Worm (Caenorhabditis elegans) whole organism, L1 larva: ENCODE data around the gene H34I24.2.

Experiments used
- C16A3.4 ChIP-seq: fragments of 150-350 bp; optimal IDR thresholded peaks from 2 replicates; lab custom pipeline; 2014; ENCODE audit warnings: missing biosample characterization, missing genetic modification characterization
- C34B4.2 ChIP-seq: sonication (generic microtip); optimal IDR thresholded peaks from 2 replicates; lab custom pipeline; 2017; ENCODE audit warnings: mild to moderate bottlenecking, missing genetic modification characterization, missing compliant biosample characterization
- F16B12.6 ChIP-seq: fragments of 150-350 bp; optimal IDR thresholded peaks from 2 replicates; lab custom pipeline; 2014; ENCODE audit warnings: missing biosample characterization, missing genetic modification characterization
- Y116A8C.19 ChIP-seq: sonication (generic microtip); optimal IDR thresholded peaks from 2 replicates; lab custom pipeline; 2016; ENCODE audit warnings: missing compliant biosample characterization, missing genetic modification characterization, borderline replicate concordance
- alr-1 ChIP-seq: fragments of 200-800 bp; sonication (Bioruptor generic); optimal IDR thresholded peaks from 2 replicates; lab custom pipeline; 2018; ENCODE audit warnings: borderline replicate concordance, mild to moderate bottlenecking, missing genetic modification characterization, missing compliant biosample characterization
- aly-2 ChIP-seq: fragments of 150-350 bp; optimal IDR thresholded peaks from 2 replicates; lab custom pipeline; 2014; ENCODE audit warnings: missing biosample characterization, missing genetic modification characterization
- blmp-1 ChIP-seq: fragments of 150-350 bp; optimal IDR thresholded peaks from 2 replicates; lab custom pipeline; 2014; ENCODE audit warnings: missing biosample characterization, missing genetic modification characterization
- ceh-82 ChIP-seq, 3 experiments: fragments of 150-350 bp in 1 of 3; sonication (generic microtip) in 2 of 3; optimal IDR thresholded peaks; 2 replicates each; lab custom pipeline; 2014 to 2017; ENCODE audit warnings: missing biosample characterization in 3 of 3, missing genetic modification characterization in 3 of 3
- ceh-88 ChIP-seq: fragments of 200-800 bp; sonication (Bioruptor generic); IDR thresholded peaks from 2 replicates; pipeline ENCODE4 v1.3.6; 2022; ENCODE audit warnings: missing genetic modification characterization, missing compliant biosample characterization
- ces-1 ChIP-seq: fragments of 150-350 bp; optimal IDR thresholded peaks from 2 replicates; lab custom pipeline; 2014; ENCODE audit warnings: missing biosample characterization, missing genetic modification reagents, missing genetic modification characterization
- dpl-1 ChIP-seq, 3 experiments: fragments of 150-350 bp in 2 of 3; sonication (generic microtip) in 1 of 3; optimal IDR thresholded peaks; 2 replicates each; lab custom pipeline; 2014 to 2017; ENCODE audit warnings: missing biosample characterization in 3 of 3, missing genetic modification characterization in 3 of 3, missing genetic modification reagents in 3 of 3
- dsc-1 ChIP-seq: sonication (generic microtip); optimal IDR thresholded peaks from 2 replicates; lab custom pipeline; 2016; ENCODE audit warnings: mild to moderate bottlenecking, missing genetic modification characterization, missing compliant biosample characterization
- efl-3 ChIP-seq: fragments of 200-800 bp; sonication (Bioruptor generic); optimal IDR thresholded peaks from 2 replicates; lab custom pipeline; 2018; ENCODE audit warnings: mild to moderate bottlenecking, missing genetic modification characterization, missing compliant biosample characterization
- elt-2 ChIP-seq: sonication (generic microtip); optimal IDR thresholded peaks from 2 replicates; lab custom pipeline; 2016; ENCODE audit warnings: missing genetic modification characterization, mild to moderate bottlenecking, inconsistent platforms, missing compliant biosample characterization, missing genetic modification reagents
- elt-3 ChIP-seq, 6 experiments: fragments of 150-350 bp in 1 of 6; sonication (generic microtip); optimal IDR thresholded peaks; 2 replicates each; lab custom pipeline; 2017 to 2018; ENCODE audit warnings: missing biosample characterization in 6 of 6, missing genetic modification characterization in 6 of 6, inconsistent platforms in 1 of 6
- fkh-10 ChIP-seq: sonication (generic microtip); optimal IDR thresholded peaks from 2 replicates; lab custom pipeline; 2017; ENCODE audit warnings: missing biosample characterization, missing genetic modification reagents, missing genetic modification characterization
- fkh-8 ChIP-seq: sonication (generic microtip); optimal IDR thresholded peaks from 2 replicates; lab custom pipeline; 2016; ENCODE audit warnings: mild to moderate bottlenecking, missing genetic modification characterization, missing compliant biosample characterization
- fos-1 ChIP-seq: fragments of 150-350 bp; optimal IDR thresholded peaks from 2 replicates; lab custom pipeline; 2014; ENCODE audit warnings: missing biosample characterization, missing genetic modification characterization
- grh-1 ChIP-seq: fragments of 200-800 bp; sonication (Bioruptor generic); IDR thresholded peaks from 2 replicates; pipeline ENCODE4 v1.3.6; 2022; ENCODE audit warnings: missing genetic modification reagents, missing genetic modification characterization, missing compliant biosample characterization
- hlh-17 ChIP-seq: fragments of 200-800 bp; sonication (Bioruptor generic); optimal IDR thresholded peaks from 2 replicates; lab custom pipeline; 2018; ENCODE audit warnings: missing genetic modification characterization, mild to moderate bottlenecking, missing compliant biosample characterization, moderate library complexity, borderline replicate concordance
- hpl-2 ChIP-seq: fragments of 150-350 bp; optimal IDR thresholded peaks from 2 replicates; lab custom pipeline; 2014; ENCODE audit warnings: missing biosample characterization, missing genetic modification reagents, missing genetic modification characterization
- irx-1 ChIP-seq: sonication (generic microtip); optimal IDR thresholded peaks from 2 replicates; lab custom pipeline; 2016; ENCODE audit warnings: missing genetic modification characterization, missing compliant biosample characterization
- jun-1 ChIP-seq: fragments of 150-350 bp; optimal IDR thresholded peaks from 2 replicates; lab custom pipeline; 2014; ENCODE audit warnings: missing biosample characterization, missing genetic modification reagents, missing genetic modification characterization
- lin-13 ChIP-seq: fragments of 150-350 bp; optimal IDR thresholded peaks from 2 replicates; lab custom pipeline; 2014; ENCODE audit warnings: missing biosample characterization, missing genetic modification reagents, missing genetic modification characterization
- lin-15B ChIP-seq: fragments of 150-350 bp; sonication (generic microtip); optimal IDR thresholded peaks from 3 replicates; lab custom pipeline; 2014; ENCODE audit warnings: missing biosample characterization, missing genetic modification characterization
- lin-35 ChIP-seq, 2 experiments: fragments of 150-350 bp; optimal IDR thresholded peaks; 2 replicates each; lab custom pipeline; 2014; ENCODE audit warnings: missing biosample characterization in 2 of 2, missing genetic modification characterization in 2 of 2, missing genetic modification reagents in 2 of 2
- lin-39 ChIP-seq: fragments of 150-350 bp; optimal IDR thresholded peaks from 2 replicates; lab custom pipeline; 2014; ENCODE audit warnings: missing biosample characterization, missing genetic modification reagents, missing genetic modification characterization
- lsy-2 ChIP-seq, 2 experiments: fragments of 150-350 bp; optimal IDR thresholded peaks; 2 replicates each; lab custom pipeline; 2014; ENCODE audit warnings: missing biosample characterization in 2 of 2, missing genetic modification characterization in 2 of 2
- mab-9 ChIP-seq: fragments of 200-800 bp; sonication (Bioruptor generic); IDR thresholded peaks from 2 replicates; pipeline ENCODE4 v1.3.6; 2022; ENCODE audit warnings: missing genetic modification reagents, missing genetic modification characterization, missing compliant biosample characterization
- mep-1 ChIP-seq: fragments of 150-350 bp; optimal IDR thresholded peaks from 2 replicates; lab custom pipeline; 2014; ENCODE audit warnings: missing biosample characterization, missing genetic modification characterization
- nhr-11 ChIP-seq: fragments of 150-350 bp; optimal IDR thresholded peaks from 2 replicates; lab custom pipeline; 2014; ENCODE audit warnings: missing biosample characterization, missing genetic modification characterization
- nhr-12 ChIP-seq: sonication (generic microtip); optimal IDR thresholded peaks from 2 replicates; lab custom pipeline; 2017; ENCODE audit warnings: missing biosample characterization, missing genetic modification characterization
- nhr-19 ChIP-seq: fragments of 200-800 bp; sonication (Bioruptor generic); conservative IDR thresholded peaks from 2 replicates; pipeline ENCODE4 v1.3.6; 2022; ENCODE audit warnings: missing genetic modification characterization, missing compliant biosample characterization
- nhr-20 ChIP-seq: sonication (generic microtip); optimal IDR thresholded peaks from 2 replicates; lab custom pipeline; 2016; ENCODE audit warnings: mild to moderate bottlenecking, missing genetic modification characterization, missing compliant biosample characterization
- nhr-47 ChIP-seq: sonication (generic microtip); optimal IDR thresholded peaks from 2 replicates; lab custom pipeline; 2016; ENCODE audit warnings: mild to moderate bottlenecking, missing genetic modification characterization, moderate library complexity, missing compliant biosample characterization
- nhr-71 ChIP-seq: sonication (generic microtip); optimal IDR thresholded peaks from 2 replicates; lab custom pipeline; 2016; ENCODE audit warnings: mild to moderate bottlenecking, missing genetic modification characterization, moderate library complexity, missing compliant biosample characterization
- nhr-85 ChIP-seq: sonication (generic microtip); peaks from one replicate; lab custom pipeline; 2016; ENCODE audit warnings: missing genetic modification characterization, inconsistent platforms, missing compliant biosample characterization
- nhr-90 ChIP-seq: sonication (generic microtip); optimal IDR thresholded peaks from 2 replicates; lab custom pipeline; 2016; ENCODE audit warnings: mild to moderate bottlenecking, missing genetic modification characterization, missing compliant biosample characterization; ENCODE audit not compliant: poor library complexity
- pag-3 ChIP-seq: sonication (generic microtip); optimal IDR thresholded peaks from 2 replicates; lab custom pipeline; 2017; ENCODE audit warnings: missing genetic modification characterization, mild to moderate bottlenecking, missing compliant biosample characterization, antibody characterized with exemption, borderline replicate concordance; ENCODE audit not compliant: insufficient read depth
- pax-3 ChIP-seq: fragments of 200-800 bp; sonication (Bioruptor generic); optimal IDR thresholded peaks from 2 replicates; lab custom pipeline; 2018; ENCODE audit warnings: mild to moderate bottlenecking, missing genetic modification characterization, moderate library complexity, missing compliant biosample characterization
- snpc-4 ChIP-seq: fragments of 150-350 bp; optimal IDR thresholded peaks from 2 replicates; lab custom pipeline; 2014; ENCODE audit warnings: missing biosample characterization, missing genetic modification characterization
- snu-23 ChIP-seq: sonication (generic microtip); optimal IDR thresholded peaks from 2 replicates; lab custom pipeline; 2016; ENCODE audit warnings: missing genetic modification characterization, missing compliant biosample characterization
- sptf-1 ChIP-seq: fragments of 150-350 bp; optimal IDR thresholded peaks from 2 replicates; lab custom pipeline; 2014; ENCODE audit warnings: missing biosample characterization, missing genetic modification characterization
- sup-37 ChIP-seq: fragments of 200-800 bp; sonication (Bioruptor generic); optimal IDR thresholded peaks from 2 replicates; lab custom pipeline; 2018; ENCODE audit warnings: mild to moderate bottlenecking, missing genetic modification characterization, missing compliant biosample characterization
- swsn-7 ChIP-seq: sonication (generic microtip); optimal IDR thresholded peaks from 2 replicates; lab custom pipeline; 2016; ENCODE audit warnings: missing genetic modification characterization, missing compliant biosample characterization
- unc-130 ChIP-seq: fragments of 150-350 bp; optimal IDR thresholded peaks from 2 replicates; lab custom pipeline; 2017; ENCODE audit warnings: missing biosample characterization, missing genetic modification characterization, inconsistent platforms
- unc-30 ChIP-seq: sonication (generic microtip); optimal IDR thresholded peaks from 2 replicates; lab custom pipeline; 2017; ENCODE audit warnings: missing biosample characterization, missing genetic modification characterization
- unc-86 ChIP-seq: sonication (generic microtip); optimal IDR thresholded peaks from 2 replicates; lab custom pipeline; 2016; ENCODE audit warnings: missing genetic modification characterization, missing compliant biosample characterization
- vab-15 ChIP-seq: sonication (generic microtip); optimal IDR thresholded peaks from 2 replicates; lab custom pipeline; 2017; ENCODE audit warnings: missing genotype, mild to moderate bottlenecking, missing genetic modification characterization, missing compliant biosample characterization
- ztf-11 ChIP-seq, 2 experiments: sonication (generic microtip); optimal IDR thresholded peaks; 2 replicates each; lab custom pipeline; 2016 to 2017; ENCODE audit warnings: missing genetic modification characterization in 2 of 2, missing biosample characterization in 1 of 2, missing compliant biosample characterization in 1 of 2

H34I24.2 gene

DNA sequence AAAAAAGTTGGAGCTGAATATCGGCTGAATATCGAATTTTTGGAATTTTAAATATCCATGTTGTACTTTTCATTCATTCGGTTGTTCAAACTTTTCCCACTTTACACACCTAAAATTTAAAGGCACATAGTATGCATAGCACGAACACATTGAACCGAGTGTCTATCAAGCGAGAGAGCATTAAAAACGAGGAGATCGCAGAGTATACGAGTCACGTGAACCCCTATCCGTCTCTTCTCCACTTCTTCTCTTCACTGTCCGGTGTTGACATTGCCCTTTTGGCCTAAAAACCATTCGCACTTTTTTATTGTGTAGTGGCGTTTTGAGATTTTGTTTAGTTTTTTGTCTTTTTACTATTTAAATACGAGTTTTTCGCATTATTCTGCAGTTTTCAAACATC lies 37.4 kb upstream of the H34I24.2 start (continued):
- no peak for TF ChIP-seq unc-30 (tag; lab: Kevin White, UChicago)
- TF ChIP-seq nhr-20 = peak; percentile 68
- no peak for TF ChIP-seq pax-3 (tag; lab: Kevin White, UChicago)
- TF ChIP-seq dpl-1 (GFP tag; optimal IDR thresholded peaks at IDR 0.05; lab: Kevin White, UChicago) = peak; percentile 65 to 78 (median 77)
- peak; percentile 41 for TF ChIP-seq lin-39 (tag; lab: Kevin White, UChicago)
- TF ChIP-seq pag-3 = no peak
- TF ChIP-seq C34B4.2 = no peak
- TF ChIP-seq mab-9 (GFP tag; lab: Robert Waterston, UW) = no peak
- TF ChIP-seq ces-1 (GFP tag; lab: Kevin White, UChicago) = no peak
- no peak for TF ChIP-seq alr-1 (tag; lab: Kevin White, UChicago)
- TF ChIP-seq aly-2 = no peak
- no peak for TF ChIP-seq fkh-10 (GFP tag; lab: Kevin White, UChicago)
- peak; percentile 61 for TF ChIP-seq blmp-1 (tag; lab: Kevin White, UChicago)
- TF ChIP-seq sptf-1 (tag; lab: Kevin White, UChicago) = no peak
- TF ChIP-seq nhr-71 (tag; lab: Kevin White, UChicago) = peak; percentile 68
- peak; percentile 43 for TF ChIP-seq nhr-19 (GFP tag; lab: Robert Waterston, UW)
- TF ChIP-seq hlh-17 (GFP tag; lab: Kevin White, UChicago) = no peak
- no peak for TF ChIP-seq ztf-11 (tag; optimal IDR thresholded peaks at IDR 0.05; lab: Kevin White, UChicago)
- no peak for TF ChIP-seq ceh-88
- peak; percentile 62 for TF ChIP-seq C16A3.4
- no peak for TF ChIP-seq efl-3 (GFP tag; lab: Kevin White, UChicago)
- TF ChIP-seq irx-1 (tag; lab: Kevin White, UChicago) = peak; percentile 19
- TF ChIP-seq Y116A8C.19 = no peak
- no peak for TF ChIP-seq hpl-2 (GFP tag; lab: Kevin White, UChicago)

DNA sequence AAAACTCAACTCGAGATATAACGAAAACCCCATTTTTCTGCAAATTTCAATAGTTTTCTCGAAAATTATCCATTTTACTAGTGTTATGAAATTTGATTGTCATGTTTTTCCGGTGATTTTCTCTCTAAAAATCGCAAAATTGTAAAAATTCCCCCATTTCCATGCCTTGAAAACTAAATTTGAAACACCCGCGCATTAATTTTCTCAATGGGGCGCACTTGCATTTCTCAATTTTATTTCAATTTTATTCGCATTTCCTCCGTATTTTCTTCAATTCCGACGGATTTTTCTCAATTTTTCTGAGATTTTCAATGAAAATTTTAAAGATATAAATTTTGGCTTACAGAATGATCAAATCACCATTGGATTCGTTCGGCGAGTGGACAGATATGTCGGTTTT lies 36.8 kb upstream of the H34I24.2 start, which contains the start of gene Y71H2AM.3:
Gene Y71H2AM.3 (plus strand): TSS at position 347 of the 400 bp plus-strand sequence.
- TF ChIP-seq nhr-90 (tag; lab: Kevin White, UChicago) (peak; percentile 30), mep-1 (tag; lab: Kevin White, UChicago) (peak; percentile 70), snu-23 (GFP tag; lab: Kevin White, UChicago) (peak; percentile 43), swsn-7 (peak; percentile 41), ceh-88 (no peak), nhr-47 (tag; lab: Kevin White, UChicago) (peak; percentile 75), fkh-8 (tag; lab: Kevin White, UChicago) (peak; percentile 40), lin-15B (peak; percentile 48), F16B12.6 (tag; lab: Kevin White, UChicago) (peak; percentile 37), hlh-17 (GFP tag; lab: Kevin White, UChicago) (no peak), nhr-71 (tag; lab: Kevin White, UChicago) (peak; percentile 66), nhr-11 (no peak), nhr-20 (peak; percentile 27), nhr-12 (tag; lab: Kevin White, UChicago) (no peak), vab-15 (peak; percentile 32), lsy-2 (tag; optimal IDR thresholded peaks at IDR 0.05; lab: Kevin White, UChicago) (peak; percentile 67 to 75), dsc-1 (tag; lab: Kevin White, UChicago) (peak; percentile 62), unc-86 (tag; lab: Kevin White, UChicago) (peak; percentile 23), elt-3 (tag; optimal IDR thresholded peaks at IDR 0.05; lab: Kevin White, UChicago) (peak in 1 of 6 experiments; percentile 37), elt-2 (tag; lab: Kevin White, UChicago) (no peak), lin-35 (GFP tag; optimal IDR thresholded peaks at IDR 0.05; lab: Kevin White, UChicago) (peak; percentile 95 to 96), dpl-1 (GFP tag; optimal IDR thresholded peaks at IDR 0.05; lab: Kevin White, UChicago) (peak; percentile 92 to 94 (median 93)), jun-1 (tag; lab: Kevin White, UChicago) (peak; percentile 11), unc-130 (tag; lab: Kevin White, UChicago) (no peak), grh-1 (no peak), fos-1 (tag; lab: Kevin White, UChicago) (peak; percentile 38), alr-1 (tag; lab: Kevin White, UChicago) (no peak), pag-3 (no peak), sup-37 (no peak), snpc-4 (tag; lab: Kevin White, UChicago) (peak; percentile 4), nhr-85 (tag; lab: Kevin White, UChicago) (no peak), ceh-82 (tag; optimal IDR thresholded peaks at IDR 0.05; lab: Kevin White, UChicago) (peak in 2 of 3 experiments; percentile 25 to 67), C16A3.4 (peak; percentile 6), lin-13 (peak; percentile 23)
